Worm (Caenorhabditis elegans) whole organism, L3 larva: ENCODE results near the gene F53A3.7.

Experiments used
- ZK546.5 ChIP-seq: sonication (generic microtip); optimal IDR thresholded peaks from 2 replicates; lab custom pipeline; 2017; ENCODE audit warnings: missing biosample characterization, missing genetic modification characterization
- nhr-77 ChIP-seq: fragments of 150-350 bp; optimal IDR thresholded peaks from 2 replicates; lab custom pipeline; 2014; ENCODE audit warnings: missing biosample characterization, missing genetic modification characterization

ce11 chrIII:1969802-1970201 is 18.5 kb downstream of the F53A3.7 start, which contains the start of gene moa-1:
- TF ChIP-seq nhr-77: no peak
- TF ChIP-seq ZK546.5 (tag; lab: Kevin White, UChicago): no peak
